Fruit fly (Drosophila melanogaster): ENCODE measurements around the gene Ada3.

The Ada3 gene

dm6 chrX:18106686-18107085 is 21.1 kb downstream of the Ada3 start (continued):
- TF ChIP-seq NFAT (GFP tag; IDR thresholded peaks at IDR 0.05) (no peak), CG34224 (GFP tag; IDR thresholded peaks at IDR 0.05; ENCODE audit: partially characterized antibody) (0 out of 3 replicates have a peak, but pooled peaks have one; percentile 9), CG1233 (GFP tag; optimal IDR thresholded peaks at IDR 0.05) (no peak), BEAF-32 (GFP tag; optimal IDR thresholded peaks at IDR 0.05) (peak; percentile 7), CG12219 (GFP tag; optimal IDR thresholded peaks at IDR 0.05) (no peak), sisA (GFP tag; IDR thresholded peaks at IDR 0.05) (no peak), Hmr (GFP tag; optimal IDR thresholded peaks at IDR 0.05) (no peak), CG13123 (GFP tag; optimal IDR thresholded peaks at IDR 0.05) (no peak), gcm (GFP tag; optimal IDR thresholded peaks at IDR 0.05) (no peak), CG15479 (GFP tag; optimal IDR thresholded peaks at IDR 0.05) (no peak), pita (GFP tag; optimal IDR thresholded peaks at IDR 0.05) (no peak), pho (GFP tag; optimal IDR thresholded peaks at IDR 0.05) (no peak), zen (tag; optimal IDR thresholded peaks at IDR 0.05) (no peak), ci (GFP tag; IDR thresholded peaks at IDR 0.05) (no peak), z (GFP tag; IDR thresholded peaks at IDR 0.05) (no peak), CG2875 (GFP tag; optimal IDR thresholded peaks at IDR 0.05) (no peak), Doc2 (GFP tag; IDR thresholded peaks at IDR 0.05) (no peak), mld (GFP tag; IDR thresholded peaks at IDR 0.05; ENCODE audit: partially characterized antibody) (no peak)

dm6 chrX:18108676-18109075 is 23.1 kb downstream of the Ada3 start:
- TF ChIP-seq Dref (GFP tag; IDR thresholded peaks at IDR 0.05) (0 out of 2 replicates have a peak, but pooled peaks have one; percentile 35), pnt (GFP tag; optimal IDR thresholded peaks at IDR 0.05) (no peak), bigmax (GFP tag; optimal IDR thresholded peaks at IDR 0.05) (peak; percentile 79), CG8290 (GFP tag; optimal IDR thresholded peaks at IDR 0.05) (peak; percentile 58), CG8290 (tag; optimal IDR thresholded peaks at IDR 0.05) (no peak)

- TF ChIP-seq shn (GFP tag; optimal IDR thresholded peaks at IDR 0.05): no peak
- TF ChIP-seq Sox100B (GFP tag; optimal IDR thresholded peaks at IDR 0.05): no peak
- TF ChIP-seq CG8478 (optimal IDR thresholded peaks at IDR 0.05): no peak
- TF ChIP-seq sens (GFP tag): peak; percentile 5
- TF ChIP-seq CG7839 (tag; optimal IDR thresholded peaks at IDR 0.05): no peak
- TF ChIP-seq ci (GFP tag; IDR thresholded peaks at IDR 0.05): 0 out of 3 replicates have a peak, but pooled peaks have one; percentile 19
- TF ChIP-seq Med (GFP tag): no peak
- no peak for TF ChIP-seq Ptx1 (GFP tag; IDR thresholded peaks at IDR 0.05)
- no peak for TF ChIP-seq CG30020 (tag; optimal IDR thresholded peaks at IDR 0.05)
- peak; percentile 20 for TF ChIP-seq Deaf1 (tag; optimal IDR thresholded peaks at IDR 0.05)
- TF ChIP-seq grn (GFP tag; optimal IDR thresholded peaks at IDR 0.05): no peak
- no peak for TF ChIP-seq lola (GFP tag; optimal IDR thresholded peaks at IDR 0.05)
- TF ChIP-seq tna (GFP tag; IDR thresholded peaks at IDR 0.05; ENCODE audit: partially characterized antibody): no peak
- TF ChIP-seq CG7372 (GFP tag; IDR thresholded peaks at IDR 0.05): peak; percentile 91
- peak in 1 of 2 experiments; percentile 19 for TF ChIP-seq Trl (optimal IDR thresholded peaks at IDR 0.05)
- TF ChIP-seq Trl (GFP tag; optimal IDR thresholded peaks at IDR 0.05): no peak
- no peak for TF ChIP-seq CG7786 (GFP tag; optimal IDR thresholded peaks at IDR 0.05)
- no peak for TF ChIP-seq CG30431 (GFP tag; optimal IDR thresholded peaks at IDR 0.05)
- TF ChIP-seq h (optimal IDR thresholded peaks at IDR 0.05): no peak
- no peak for TF ChIP-seq CG14014 (GFP tag; IDR thresholded peaks at IDR 0.05)
- no peak for TF ChIP-seq CkIIα-i1 (GFP tag; IDR thresholded peaks at IDR 0.05)
- no peak for TF ChIP-seq Meics (GFP tag; optimal IDR thresholded peaks at IDR 0.05)
- no peak for TF ChIP-seq CG13894 (tag; optimal IDR thresholded peaks at IDR 0.05)
- TF ChIP-seq Rx (GFP tag; IDR thresholded peaks at IDR 0.05): no peak
- no peak for TF ChIP-seq CG32772 (GFP tag; IDR thresholded peaks at IDR 0.05)
- TF ChIP-seq CG16815 (GFP tag; optimal IDR thresholded peaks at IDR 0.05): no peak
- no peak for TF ChIP-seq CG11456 (GFP tag; IDR thresholded peaks at IDR 0.05)
- TF ChIP-seq cg (GFP tag; optimal IDR thresholded peaks at IDR 0.05): no peak
- no peak for TF ChIP-seq CG10274 (GFP tag; optimal IDR thresholded peaks at IDR 0.05)
- TF ChIP-seq MESR4 (GFP tag; optimal IDR thresholded peaks at IDR 0.05): no peak
Observed at dm6 chrX:18114770-18115169, 29.2 kb downstream of the Ada3 start.

Data from whole organism, embryonic.